Worm (Caenorhabditis elegans): ENCODE data around the gene vps-24.
A peak's percentile ranks its signal among the peaks of the same experiment; 100 is the strongest.

vps-24 gene

ce11 chrII:5016977-5017585 is 23.3 kb downstream of the vps-24 start (continued):
- TF ChIP-seq F26F4.8 (GFP tag; conservative IDR thresholded peaks at IDR 0.05) (no peak), vab-7 (GFP tag; IDR thresholded peaks at IDR 0.05) (no peak), aly-2 (tag; optimal IDR thresholded peaks at IDR 0.05) (no peak), nhr-77 (tag; optimal IDR thresholded peaks at IDR 0.05) (no peak), mxl-3 (GFP tag; optimal IDR thresholded peaks at IDR 0.05) (peak; percentile 66), dpl-1 (GFP tag; optimal IDR thresholded peaks at IDR 0.05) (peak; percentile 60), F37D6.2 (tag; optimal IDR thresholded peaks at IDR 0.05) (peak; percentile 5), lin-39 (tag; optimal IDR thresholded peaks at IDR 0.05) (no peak), snpc-1.2 (GFP tag; IDR thresholded peaks at IDR 0.05) (no peak), mxl-2 (GFP tag; conservative IDR thresholded peaks at IDR 0.05) (no peak), Y48G9A.11 (GFP tag; IDR thresholded peaks at IDR 0.05) (no peak), hlh-11 (tag; optimal IDR thresholded peaks at IDR 0.05) (peak; percentile 83), unc-62 (GFP tag; optimal IDR thresholded peaks at IDR 0.05 in 1 of 2) (peak in 1 of 2 experiments; percentile 63), unc-62 (tag; optimal IDR thresholded peaks at IDR 0.05) (no peak), nhr-41 (GFP tag; IDR thresholded peaks at IDR 0.05) (no peak), fkh-10 (GFP tag; optimal IDR thresholded peaks at IDR 0.05) (peak; percentile 58), ceh-32 (tag; optimal IDR thresholded peaks at IDR 0.05; ENCODE audit: poor library complexity) (no peak), duxl-1 (tag; optimal IDR thresholded peaks at IDR 0.05; ENCODE audit: poor library complexity) (peak; percentile 12), ceh-82 (tag; optimal IDR thresholded peaks at IDR 0.05) (no peak), zfp-3 (GFP tag; conservative IDR thresholded peaks at IDR 0.05) (no peak), jun-1 (tag; optimal IDR thresholded peaks at IDR 0.05) (no peak), pqm-1 (tag; optimal IDR thresholded peaks at IDR 0.05) (no peak), nhr-10 (tag; optimal IDR thresholded peaks at IDR 0.05) (no peak), lin-1 (GFP tag; IDR thresholded peaks at IDR 0.05) (no peak), Y105C5A.15 (GFP tag; IDR thresholded peaks at IDR 0.05) (no peak)

- no peak for TF ChIP-seq nhr-10 (tag; optimal IDR thresholded peaks at IDR 0.05)
- no peak for TF ChIP-seq R02D3.7 (tag; optimal IDR thresholded peaks at IDR 0.05)
- peak in 1 of 2 experiments; percentile 77 for TF ChIP-seq unc-62 (GFP tag; optimal IDR thresholded peaks at IDR 0.05 in 1 of 2)
- TF ChIP-seq unc-62 (tag; optimal IDR thresholded peaks at IDR 0.05): no peak
- peak; percentile 24 for TF ChIP-seq aha-1 (tag)
- TF ChIP-seq nhr-111 (GFP tag; optimal IDR thresholded peaks at IDR 0.05): no peak
Measured at ce11 chrII:5018578-5018977, 24.8 kb downstream of the vps-24 start.

DNA sequence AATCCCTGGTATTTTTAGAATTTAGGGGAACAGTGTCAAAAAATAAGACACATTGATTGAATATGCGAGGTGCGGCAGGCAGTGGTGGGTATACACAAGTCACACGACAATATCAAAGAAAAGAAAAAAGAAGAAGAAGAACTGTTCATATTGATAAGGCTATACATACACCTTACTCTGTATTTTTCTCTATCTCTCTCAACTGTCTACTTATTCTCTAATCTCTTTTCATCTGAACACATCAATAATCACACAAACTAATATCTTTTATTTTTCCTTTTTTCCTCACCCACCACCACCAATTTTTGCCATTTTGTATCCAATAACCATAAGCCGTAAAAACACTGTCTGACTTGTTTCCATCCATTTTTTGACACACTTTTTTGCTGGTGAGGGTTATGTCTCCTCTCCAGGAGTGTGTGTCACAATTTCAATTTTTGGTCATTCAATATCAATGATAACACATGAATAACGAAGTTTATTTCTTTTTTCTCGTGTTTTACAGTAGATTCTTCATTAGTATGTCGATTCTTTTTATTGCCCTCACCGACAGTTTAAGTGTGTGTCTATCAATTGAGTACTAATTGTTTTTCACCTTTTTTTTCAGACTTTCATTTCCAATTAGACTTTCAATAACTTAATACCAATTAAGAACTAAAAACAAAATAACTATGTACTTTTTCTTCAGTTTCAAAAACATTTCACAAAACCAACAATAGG is 25.8 kb downstream of the vps-24 start:
- TF ChIP-seq ceh-32 (tag; optimal IDR thresholded peaks at IDR 0.05; ENCODE audit: poor library complexity): no peak
- no peak for TF ChIP-seq Y5F2A.4 (GFP tag; optimal IDR thresholded peaks at IDR 0.05)
- TF ChIP-seq nhr-48 (tag; optimal IDR thresholded peaks at IDR 0.05): peak; percentile 25
- peak; percentile 54; the same call in 1 of the 2 replicates for TF ChIP-seq lin-1 (GFP tag; IDR thresholded peaks at IDR 0.05)
- peak; percentile 83 for TF ChIP-seq nhr-28 (tag; optimal IDR thresholded peaks at IDR 0.05)
- TF ChIP-seq F26F4.8 (GFP tag; conservative IDR thresholded peaks at IDR 0.05): no peak
- TF ChIP-seq hlh-11 (tag; optimal IDR thresholded peaks at IDR 0.05): peak; percentile 82
- TF ChIP-seq ZK546.5 (tag; optimal IDR thresholded peaks at IDR 0.05): no peak
- peak; percentile 83 for TF ChIP-seq dve-1 (tag; optimal IDR thresholded peaks at IDR 0.05; ENCODE audit: insufficient read depth)
- TF ChIP-seq nhr-10 (tag; optimal IDR thresholded peaks at IDR 0.05): peak; percentile 60
- peak in 1 of 2 experiments; percentile 42 for TF ChIP-seq mdl-1 (tag; optimal IDR thresholded peaks at IDR 0.05)
- TF ChIP-seq unc-62 (GFP tag; optimal IDR thresholded peaks at IDR 0.05 in 1 of 2): peak in 1 of 2 experiments; percentile 88
- no peak for TF ChIP-seq unc-62 (tag; optimal IDR thresholded peaks at IDR 0.05)
- peak; percentile 17 for TF ChIP-seq nhr-25 (tag; optimal IDR thresholded peaks at IDR 0.05; ENCODE audit: borderline replicate concordance, insufficient read depth)
- TF ChIP-seq daf-16 (GFP tag; optimal IDR thresholded peaks at IDR 0.05): no peak
- TF ChIP-seq daf-16 (tag; optimal IDR thresholded peaks at IDR 0.05): peak; percentile 53
- peak; percentile 4 for TF ChIP-seq nhr-76 (tag; optimal IDR thresholded peaks at IDR 0.05)
- TF ChIP-seq unc-130 (GFP tag; optimal IDR thresholded peaks at IDR 0.05): no peak
- TF ChIP-seq lsy-2 (tag; optimal IDR thresholded peaks at IDR 0.05): peak in 1 of 2 experiments; percentile 25
- no peak for TF ChIP-seq fkh-10 (GFP tag; optimal IDR thresholded peaks at IDR 0.05)
- TF ChIP-seq mep-1 (tag; optimal IDR thresholded peaks at IDR 0.05): peak; percentile 42
- peak; percentile 44 for TF ChIP-seq pqm-1 (tag; optimal IDR thresholded peaks at IDR 0.05)
- no peak for TF ChIP-seq snpc-4 (tag; optimal IDR thresholded peaks at IDR 0.05)
- peak; percentile 65 for TF ChIP-seq T20F7.1 (GFP tag; optimal IDR thresholded peaks at IDR 0.05)
- peak; percentile 62 for TF ChIP-seq hlh-30 (tag; optimal IDR thresholded peaks at IDR 0.05; ENCODE audit: insufficient read depth)
- TF ChIP-seq cey-2 (tag; optimal IDR thresholded peaks at IDR 0.05; ENCODE audit: borderline replicate concordance, insufficient read depth): peak; percentile 32
